Worm (Caenorhabditis elegans) whole organism, L1 larva: ENCODE results near the gene F17H10.4.

Experiments used
- aha-1 ChIP-seq: fragments of 150-350 bp; optimal IDR thresholded peaks from 2 replicates; lab custom pipeline; 2014; ENCODE audit warnings: missing biosample characterization, missing genetic modification characterization
- ama-1 ChIP-seq: fragments of 150-350 bp; optimal IDR thresholded peaks from 2 replicates; lab custom pipeline; 2014
- blmp-1 ChIP-seq: fragments of 150-350 bp; optimal IDR thresholded peaks from 2 replicates; lab custom pipeline; 2014; ENCODE audit warnings: missing biosample characterization, missing genetic modification characterization
- ceh-63 ChIP-seq: fragments of 200-800 bp; sonication (Bioruptor generic); optimal IDR thresholded peaks from 2 replicates; lab custom pipeline; 2018; ENCODE audit warnings: mild to moderate bottlenecking, missing genetic modification characterization, missing compliant biosample characterization
- ces-1 ChIP-seq: fragments of 150-350 bp; optimal IDR thresholded peaks from 2 replicates; lab custom pipeline; 2014; ENCODE audit warnings: missing biosample characterization, missing genetic modification reagents, missing genetic modification characterization
- dpl-1 ChIP-seq, 3 experiments: fragments of 150-350 bp in 2 of 3; sonication (generic microtip) in 1 of 3; optimal IDR thresholded peaks; 2 replicates each; lab custom pipeline; 2014 to 2017; ENCODE audit warnings: missing biosample characterization in 3 of 3, missing genetic modification characterization in 3 of 3, missing genetic modification reagents in 3 of 3
- dsc-1 ChIP-seq: sonication (generic microtip); optimal IDR thresholded peaks from 2 replicates; lab custom pipeline; 2016; ENCODE audit warnings: mild to moderate bottlenecking, missing genetic modification characterization, missing compliant biosample characterization
- efl-1 ChIP-seq, 4 experiments: fragments of 150-350 bp; optimal IDR thresholded peaks in 3 of 4; peaks in 1 of 4; 1 replicate in 1 of 4; 2 replicates in 3 of 4; lab custom pipeline; 2014; ENCODE audit warnings: missing biosample characterization in 2 of 4, missing genetic modification characterization in 2 of 4, missing genetic modification reagents in 2 of 4
- elt-2 ChIP-seq: sonication (generic microtip); optimal IDR thresholded peaks from 2 replicates; lab custom pipeline; 2016; ENCODE audit warnings: missing genetic modification characterization, mild to moderate bottlenecking, inconsistent platforms, missing compliant biosample characterization, missing genetic modification reagents
- elt-3 ChIP-seq, 6 experiments: fragments of 150-350 bp in 1 of 6; sonication (generic microtip); optimal IDR thresholded peaks; 2 replicates each; lab custom pipeline; 2017 to 2018; ENCODE audit warnings: missing biosample characterization in 6 of 6, missing genetic modification characterization in 6 of 6, inconsistent platforms in 1 of 6
- fos-1 ChIP-seq: fragments of 150-350 bp; optimal IDR thresholded peaks from 2 replicates; lab custom pipeline; 2014; ENCODE audit warnings: missing biosample characterization, missing genetic modification characterization
- lin-14 ChIP-seq: fragments of 200-800 bp; sonication (Bioruptor generic); optimal IDR thresholded peaks from 2 replicates; lab custom pipeline; 2018; ENCODE audit warnings: mild to moderate bottlenecking, missing genetic modification characterization, moderate library complexity, missing compliant biosample characterization
- lin-35 ChIP-seq, 2 experiments: fragments of 150-350 bp; optimal IDR thresholded peaks; 2 replicates each; lab custom pipeline; 2014; ENCODE audit warnings: missing biosample characterization in 2 of 2, missing genetic modification characterization in 2 of 2, missing genetic modification reagents in 2 of 2
- nhr-20 ChIP-seq: sonication (generic microtip); optimal IDR thresholded peaks from 2 replicates; lab custom pipeline; 2016; ENCODE audit warnings: mild to moderate bottlenecking, missing genetic modification characterization, missing compliant biosample characterization
- nhr-237 ChIP-seq: fragments of 150-350 bp; optimal IDR thresholded peaks from 2 replicates; lab custom pipeline; 2014; ENCODE audit warnings: missing biosample characterization, missing genetic modification characterization
- nhr-28 ChIP-seq: fragments of 150-350 bp; optimal IDR thresholded peaks from 2 replicates; lab custom pipeline; 2014; ENCODE audit warnings: missing biosample characterization, missing genetic modification characterization
- nhr-71 ChIP-seq: sonication (generic microtip); optimal IDR thresholded peaks from 2 replicates; lab custom pipeline; 2016; ENCODE audit warnings: mild to moderate bottlenecking, missing genetic modification characterization, moderate library complexity, missing compliant biosample characterization
- nhr-77 ChIP-seq: fragments of 150-350 bp; optimal IDR thresholded peaks from 2 replicates; lab custom pipeline; 2014; ENCODE audit warnings: missing biosample characterization, missing genetic modification characterization
- nhr-84 ChIP-seq: sonication (generic microtip); optimal IDR thresholded peaks from 2 replicates; lab custom pipeline; 2017; ENCODE audit warnings: missing biosample characterization, missing genetic modification characterization
- nhr-85 ChIP-seq: sonication (generic microtip); peaks from one replicate; lab custom pipeline; 2016; ENCODE audit warnings: missing genetic modification characterization, inconsistent platforms, missing compliant biosample characterization
- nhr-90 ChIP-seq: sonication (generic microtip); optimal IDR thresholded peaks from 2 replicates; lab custom pipeline; 2016; ENCODE audit warnings: mild to moderate bottlenecking, missing genetic modification characterization, missing compliant biosample characterization; ENCODE audit not compliant: poor library complexity
- pag-3 ChIP-seq: sonication (generic microtip); optimal IDR thresholded peaks from 2 replicates; lab custom pipeline; 2017; ENCODE audit warnings: missing genetic modification characterization, mild to moderate bottlenecking, missing compliant biosample characterization, antibody characterized with exemption, borderline replicate concordance; ENCODE audit not compliant: insufficient read depth
- snu-23 ChIP-seq: sonication (generic microtip); optimal IDR thresholded peaks from 2 replicates; lab custom pipeline; 2016; ENCODE audit warnings: missing genetic modification characterization, missing compliant biosample characterization
- sup-37 ChIP-seq: fragments of 200-800 bp; sonication (Bioruptor generic); optimal IDR thresholded peaks from 2 replicates; lab custom pipeline; 2018; ENCODE audit warnings: mild to moderate bottlenecking, missing genetic modification characterization, missing compliant biosample characterization
- tbx-2 ChIP-seq: sonication (generic microtip); optimal IDR thresholded peaks from 2 replicates; lab custom pipeline; 2016; ENCODE audit warnings: missing genetic modification characterization, missing compliant biosample characterization
- tlp-1 ChIP-seq: fragments of 150-350 bp; optimal IDR thresholded peaks from 2 replicates; lab custom pipeline; 2014; ENCODE audit warnings: missing biosample characterization, missing genetic modification characterization
- ztf-11 ChIP-seq, 2 experiments: sonication (generic microtip); optimal IDR thresholded peaks; 2 replicates each; lab custom pipeline; 2016 to 2017; ENCODE audit warnings: missing genetic modification characterization in 2 of 2, missing biosample characterization in 1 of 2, missing compliant biosample characterization in 1 of 2

Gene F17H10.4

DNA sequence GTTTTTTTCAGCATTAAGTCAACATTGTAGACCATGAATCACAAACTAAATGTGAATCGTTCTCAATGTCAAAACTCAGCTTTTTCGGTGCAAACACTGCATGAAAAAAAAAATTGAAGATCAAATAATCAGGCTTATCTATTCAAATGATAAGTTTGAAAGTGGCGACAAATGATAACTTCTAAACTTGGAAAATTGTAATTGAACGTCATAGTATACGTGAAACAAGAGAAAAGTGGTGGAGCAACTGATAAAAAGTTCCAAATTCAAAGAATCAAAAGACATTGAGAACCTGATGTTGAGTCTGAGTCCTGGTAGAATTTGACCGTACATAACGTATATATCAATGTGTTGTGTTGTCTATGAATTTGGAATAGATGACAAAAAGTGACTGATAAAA, 36.9 kb upstream of the F17H10.4 start:
- TF ChIP-seq nhr-237 (tag; lab: Kevin White, UChicago) (no peak), sup-37 (GFP tag; lab: Kevin White, UChicago) (no peak), elt-2 (tag; lab: Kevin White, UChicago) (peak; percentile 83), ama-1 (no peak)

DNA sequence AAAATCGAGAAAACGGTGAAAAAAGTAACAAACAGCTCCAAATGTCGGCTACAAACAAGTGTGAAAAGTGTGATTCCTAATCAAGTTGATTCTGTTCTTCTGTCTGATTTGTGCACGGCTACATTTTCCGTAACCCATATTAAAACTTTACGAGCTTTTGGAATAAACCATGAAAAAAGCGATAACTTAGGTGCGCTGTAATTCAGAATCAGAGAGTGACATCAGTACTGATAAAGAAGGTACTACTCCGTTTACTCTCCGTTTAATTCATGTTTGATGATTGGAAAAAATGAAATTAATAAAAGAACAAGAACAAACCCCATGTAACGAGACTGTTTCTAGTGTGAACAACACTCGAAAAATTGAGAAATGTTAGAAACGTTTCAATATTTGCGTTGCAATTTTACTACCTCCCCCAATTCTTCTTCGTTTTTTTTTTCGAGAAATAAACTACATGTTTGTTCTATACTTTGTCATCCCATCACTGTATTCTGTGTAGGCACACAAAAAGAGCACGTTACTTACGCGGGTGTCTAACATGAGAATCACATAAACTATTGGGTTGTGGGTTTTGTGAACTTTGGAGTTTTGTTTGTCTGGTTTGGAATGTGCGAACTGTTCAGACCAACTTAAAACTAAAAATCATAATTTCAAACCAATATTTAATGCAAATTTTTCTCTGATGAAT, 36.2 kb upstream of the F17H10.4 start:
- TF ChIP-seq nhr-77 (tag; lab: Kevin White, UChicago) (peak; percentile 34), ceh-63 (GFP tag; lab: Kevin White, UChicago) (no peak), nhr-84 (tag; lab: Kevin White, UChicago) (no peak), dsc-1 (tag; lab: Kevin White, UChicago) (no peak), tbx-2 (tag; lab: Kevin White, UChicago) (peak; percentile 39), lin-14 (GFP tag; lab: Kevin White, UChicago) (peak; percentile 26), lin-35 (GFP tag; optimal IDR thresholded peaks at IDR 0.05; lab: Kevin White, UChicago) (peak in 1 of 2 experiments; percentile 10), elt-2 (tag; lab: Kevin White, UChicago) (peak; percentile 32), nhr-20 (tag; lab: Kevin White, UChicago) (peak; percentile 8), nhr-85 (tag; lab: Kevin White, UChicago) (peak; percentile 26)

DNA sequence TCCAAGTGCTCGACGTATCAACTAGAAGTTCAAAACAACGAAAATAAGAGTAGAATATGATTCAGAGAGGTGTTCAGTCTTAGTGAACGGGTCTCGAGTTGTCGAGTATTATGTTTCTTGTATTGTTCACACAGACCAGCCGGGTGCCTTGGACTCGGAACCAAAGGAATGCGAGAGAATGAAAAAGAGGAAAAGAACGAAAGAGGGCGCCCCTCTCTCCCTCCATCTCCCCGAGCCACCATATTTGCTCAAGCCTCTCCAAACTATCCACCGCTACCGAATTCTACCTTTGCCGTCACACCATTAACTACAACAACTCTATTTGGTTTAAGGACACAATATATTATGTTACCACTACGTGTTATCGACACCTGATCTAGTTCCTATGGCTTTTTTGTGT, 35.5 kb upstream of the F17H10.4 start:
- no peak for TF ChIP-seq fos-1 (tag; lab: Kevin White, UChicago)
- no peak for TF ChIP-seq efl-1 (optimal IDR thresholded peaks at IDR 0.05; lab: Kevin White, UChicago)
- peak in 1 of 2 experiments; percentile 64 for TF ChIP-seq efl-1 (GFP tag; optimal IDR thresholded peaks at IDR 0.05 in 1 of 2; lab: Kevin White, UChicago)

DNA sequence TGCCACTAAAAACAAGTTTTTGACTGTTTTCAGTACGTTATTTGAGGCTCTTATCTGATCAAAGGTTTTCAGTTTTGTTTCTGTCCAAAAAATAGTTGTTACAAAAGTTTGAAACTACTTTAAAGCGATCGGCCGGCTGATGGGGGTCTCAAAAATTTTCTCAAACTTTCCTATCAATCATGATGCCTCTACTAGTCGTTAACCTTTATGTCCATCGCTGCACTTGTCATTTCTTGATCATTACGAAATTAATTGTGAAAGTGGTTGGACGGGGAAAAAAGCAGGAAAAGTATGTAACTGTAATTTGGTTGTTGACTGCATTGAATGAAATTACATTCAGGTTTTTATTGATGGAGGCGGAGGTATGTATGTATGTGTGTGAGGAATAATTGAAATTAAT, 33.6 kb upstream of the F17H10.4 start:
- TF ChIP-seq nhr-85 (tag; lab: Kevin White, UChicago) (peak; percentile 83), blmp-1 (tag; lab: Kevin White, UChicago) (peak; percentile 14), efl-1 (optimal IDR thresholded peaks at IDR 0.05; lab: Kevin White, UChicago) (no peak), efl-1 (GFP tag; optimal IDR thresholded peaks at IDR 0.05 in 1 of 2; lab: Kevin White, UChicago) (peak in 1 of 2 experiments; percentile 90), nhr-28 (tag; lab: Kevin White, UChicago) (no peak)

- TF ChIP-seq elt-3 (tag; optimal IDR thresholded peaks at IDR 0.05; lab: Kevin White, UChicago) (peak in 1 of 6 experiments; percentile 1), aha-1 (no peak), elt-2 (tag; lab: Kevin White, UChicago) (peak; percentile 94), nhr-90 (peak; percentile 30), lin-35 (GFP tag; optimal IDR thresholded peaks at IDR 0.05; lab: Kevin White, UChicago) (peak in 1 of 2 experiments; percentile 53), tlp-1 (tag; lab: Kevin White, UChicago) (no peak), nhr-71 (peak; percentile 19), nhr-85 (tag; lab: Kevin White, UChicago) (peak; percentile 60), ztf-11 (tag; optimal IDR thresholded peaks at IDR 0.05; lab: Kevin White, UChicago) (peak in 1 of 2 experiments; percentile 4), pag-3 (no peak), lin-14 (GFP tag; lab: Kevin White, UChicago) (peak; percentile 55), dpl-1 (GFP tag; optimal IDR thresholded peaks at IDR 0.05; lab: Kevin White, UChicago) (no peak), snu-23 (GFP tag; lab: Kevin White, UChicago) (peak; percentile 2), nhr-20 (tag; lab: Kevin White, UChicago) (peak; percentile 44), ces-1 (GFP tag; lab: Kevin White, UChicago) (no peak)
Observed at ce11 chrX:13159005-13159404, 32.7 kb upstream of the F17H10.4 start.

- TF ChIP-seq nhr-237 (tag; lab: Kevin White, UChicago) (no peak), lin-14 (GFP tag; lab: Kevin White, UChicago) (peak; percentile 11)
Observed at ce11 chrX:13158487-13158886, 32.2 kb upstream of the F17H10.4 start.
